Fruit fly (Drosophila melanogaster) whole organism, embryonic: ENCODE data around the gene drl.
A peak's percentile ranks its signal among the peaks of the same experiment; 100 is the strongest.

Experiments used
- B-H1 ChIP-seq: fragments of 200-800 bp; sonication (Bioruptor generic); IDR thresholded peaks from 3 replicates; pipeline ENCODE4 v1.3.6; 2022; ENCODE audit warnings: missing biosample characterization, missing genetic modification characterization
- CG10321 ChIP-seq: fragments of 200-800 bp; sonication (Bioruptor generic); IDR thresholded peaks from 2 replicates; pipeline ENCODE4 v1.3.6; 2022; ENCODE audit warnings: missing biosample characterization, missing genetic modification characterization
- CG10565 ChIP-seq: fragments of 200-800 bp; sonication (Bioruptor generic); optimal IDR thresholded peaks from 3 replicates; lab custom pipeline; 2016; ENCODE audit warnings: missing biosample characterization, mild to moderate bottlenecking, missing genetic modification characterization
- CG11085 ChIP-seq: fragments of 200-800 bp; sonication (Bioruptor generic); IDR thresholded peaks from 2 replicates; pipeline ENCODE4 v1.3.6; 2022; ENCODE audit warnings: missing biosample characterization, missing genetic modification characterization
- CG11695 ChIP-seq: fragments of 200-800 bp; sonication (Bioruptor generic); IDR thresholded peaks from 3 replicates; pipeline ENCODE4 v1.3.6; 2022; ENCODE audit warnings: missing biosample characterization, missing genetic modification characterization
- CG12155 ChIP-seq: fragments of 200-800 bp; sonication (Bioruptor generic); optimal IDR thresholded peaks from 3 replicates; lab custom pipeline; 2016; ENCODE audit warnings: missing biosample characterization, missing genetic modification characterization
- CG15696 ChIP-seq: fragments of 200-800 bp; sonication (Bioruptor generic); optimal IDR thresholded peaks from 2 replicates; lab custom pipeline; 2019; ENCODE audit warnings: missing biosample characterization, mild to moderate bottlenecking, missing genetic modification characterization, moderate library complexity
- CG16815 ChIP-seq: fragments of 200-800 bp; sonication (Bioruptor generic); optimal IDR thresholded peaks from 3 replicates; lab custom pipeline; 2017; ENCODE audit warnings: missing biosample characterization, mild to moderate bottlenecking, missing genetic modification characterization
- CG17328 ChIP-seq: fragments of 200-800 bp; sonication (Bioruptor generic); IDR thresholded peaks from 2 replicates; pipeline ENCODE4 v1.3.6; 2022; ENCODE audit warnings: missing biosample characterization, missing genetic modification characterization
- CG18262 ChIP-seq: fragments of 200-800 bp; optimal IDR thresholded peaks from 3 replicates; lab custom pipeline; 2019; ENCODE audit warnings: missing biosample characterization, mild to moderate bottlenecking, missing genetic modification characterization, moderate library complexity
- CG33557 ChIP-seq: fragments of 200-800 bp; sonication (Bioruptor generic); optimal IDR thresholded peaks from 2 replicates; lab custom pipeline; 2019; ENCODE audit warnings: missing biosample characterization, mild to moderate bottlenecking, missing genetic modification characterization, moderate library complexity
- CG43689 ChIP-seq: fragments of 200-800 bp; sonication (Bioruptor generic); IDR thresholded peaks from 2 replicates; pipeline ENCODE4 v1.3.6; 2022; ENCODE audit warnings: missing biosample characterization, missing genetic modification characterization
- CG4404 ChIP-seq: fragments of 200-800 bp; sonication (Bioruptor generic); IDR thresholded peaks from 2 replicates; pipeline ENCODE4 v1.3.6; 2022; ENCODE audit warnings: missing biosample characterization, missing genetic modification characterization
- CG5953 ChIP-seq: fragments of 200-800 bp; sonication (Bioruptor generic); IDR thresholded peaks from 2 replicates; pipeline ENCODE4 v1.3.6; 2022; ENCODE audit warnings: missing biosample characterization, missing genetic modification characterization
- CG7928 ChIP-seq: fragments of 200-800 bp; sonication (Bioruptor generic); optimal IDR thresholded peaks from 2 replicates; lab custom pipeline; 2017; ENCODE audit warnings: missing biosample characterization, mild to moderate bottlenecking, missing genetic modification characterization
- CG8388 ChIP-seq: fragments of 200-800 bp; sonication (Bioruptor generic); optimal IDR thresholded peaks from 2 replicates; lab custom pipeline; 2019; ENCODE audit warnings: missing biosample characterization, mild to moderate bottlenecking, missing genetic modification characterization, moderate library complexity
- CG8478 ChIP-seq: fragments of >200 bp; optimal IDR thresholded peaks from 2 replicates; lab custom pipeline; 2018
- CG9797 ChIP-seq: fragments of 200-800 bp; sonication (Bioruptor generic); optimal IDR thresholded peaks from 3 replicates; lab custom pipeline; 2018; ENCODE audit warnings: missing biosample characterization, mild to moderate bottlenecking, missing genetic modification characterization
- Dfd ChIP-seq, 2 experiments: fragments of >200 bp; optimal IDR thresholded peaks; 2 replicates each; lab custom pipeline; 2017; ENCODE audit warnings: missing biosample characterization in 2 of 2, missing genetic modification characterization in 2 of 2
- Ets65A ChIP-seq: fragments of 200-800 bp; sonication (Bioruptor generic); peaks from one replicate; lab custom pipeline; 2016; ENCODE audit warnings: missing biosample characterization, missing genetic modification characterization
- HLH4C ChIP-seq: fragments of 200-800 bp; sonication (Bioruptor generic); IDR thresholded peaks from 3 replicates; pipeline ENCODE4 v1.3.6; 2022; ENCODE audit warnings: missing biosample characterization, missing genetic modification characterization; ENCODE audit not compliant: partially characterized antibody
- Med ChIP-seq: fragments of 200-800 bp; sonication (Bioruptor generic); peaks from one replicate; lab custom pipeline; 2016; ENCODE audit warnings: missing biosample characterization, missing genetic modification characterization, mild to moderate bottlenecking, inconsistent platforms, moderate library complexity
- ab ChIP-seq: fragments of 200-800 bp; sonication (Bioruptor generic); optimal IDR thresholded peaks from 2 replicates; lab custom pipeline; 2016; ENCODE audit warnings: missing biosample characterization, missing genetic modification characterization
- bowl ChIP-seq: fragments of 200-800 bp; sonication (Bioruptor generic); IDR thresholded peaks from 2 replicates; pipeline ENCODE4 v1.3.6; 2022; ENCODE audit warnings: missing biosample characterization, missing genetic modification characterization
- chif ChIP-seq, 2 experiments: fragments of 200-800 bp; sonication (Bioruptor generic); optimal IDR thresholded peaks; 3 replicates each; lab custom pipeline; 2016; ENCODE audit warnings: missing biosample characterization in 2 of 2, missing genetic modification characterization in 2 of 2
- da ChIP-seq: fragments of 200-800 bp; sonication (Bioruptor generic); optimal IDR thresholded peaks from 2 replicates; lab custom pipeline; 2016; ENCODE audit warnings: missing biosample characterization, missing genetic modification characterization
- dmrt11E ChIP-seq: fragments of 200-800 bp; sonication (Bioruptor generic); optimal IDR thresholded peaks from 3 replicates; lab custom pipeline; 2018; ENCODE audit warnings: missing biosample characterization, mild to moderate bottlenecking, missing genetic modification characterization, moderate library complexity
- fd102C ChIP-seq: fragments of 200-800 bp; sonication (Bioruptor generic); optimal IDR thresholded peaks from 2 replicates; lab custom pipeline; 2018; ENCODE audit warnings: missing biosample characterization, mild to moderate bottlenecking, missing genetic modification characterization, moderate library complexity
- grau ChIP-seq: fragments of 200-800 bp; optimal IDR thresholded peaks from 3 replicates; lab custom pipeline; 2019; ENCODE audit warnings: missing biosample characterization, mild to moderate bottlenecking, missing genetic modification characterization, moderate library complexity
- hth ChIP-seq: fragments of >200 bp; optimal IDR thresholded peaks from 2 replicates; lab custom pipeline; 2017; ENCODE audit warnings: inconsistent platforms
- kah ChIP-seq: fragments of 200-800 bp; sonication (Bioruptor generic); optimal IDR thresholded peaks from 2 replicates; lab custom pipeline; 2018; ENCODE audit warnings: missing biosample characterization, mild to moderate bottlenecking, missing genetic modification characterization
- lola ChIP-seq, 3 experiments: fragments of >200 bp in 2 of 3; fragments of 200-800 bp in 1 of 3; sonication (Bioruptor generic) in 1 of 3; optimal IDR thresholded peaks; 2 replicates each; lab custom pipeline; 2017 to 2019; ENCODE audit warnings: missing biosample characterization in 3 of 3, missing genetic modification characterization in 3 of 3, mild to moderate bottlenecking in 1 of 3, moderate library complexity in 1 of 3
- lov ChIP-seq, 2 experiments: fragments of 200-800 bp in 1 of 2; fragments of >200 bp in 1 of 2; sonication (Bioruptor generic) in 1 of 2; IDR thresholded peaks in 1 of 2; optimal IDR thresholded peaks in 1 of 2; 2 replicates in 1 of 2; 3 replicates in 1 of 2; pipeline versions ENCODE4 v1.3.6 to Lab custom; 2017 to 2022; ENCODE audit warnings: missing biosample characterization in 1 of 2, missing genetic modification characterization in 1 of 2
- mirr ChIP-seq: fragments of 200-800 bp; sonication (Bioruptor generic); optimal IDR thresholded peaks from 3 replicates; lab custom pipeline; 2018; ENCODE audit warnings: missing biosample characterization, mild to moderate bottlenecking, missing genetic modification characterization
- nmo ChIP-seq: fragments of 200-800 bp; sonication (Bioruptor generic); optimal IDR thresholded peaks from 2 replicates; lab custom pipeline; 2018; ENCODE audit warnings: missing biosample characterization, mild to moderate bottlenecking, missing genetic modification characterization, moderate library complexity
- org-1 ChIP-seq: fragments of 200-800 bp; sonication (Bioruptor generic); optimal IDR thresholded peaks from 2 replicates; lab custom pipeline; 2017; ENCODE audit warnings: missing biosample characterization, missing genetic modification characterization
- pan ChIP-seq, 4 experiments: fragments of >200 bp in 3 of 4; fragments of 200-800 bp in 1 of 4; sonication (Bioruptor generic) in 1 of 4; optimal IDR thresholded peaks in 3 of 4; IDR thresholded peaks in 1 of 4; 2 replicates each; pipeline versions ENCODE4 v1.3.6 to Lab custom; 2017 to 2022; ENCODE audit warnings: missing biosample characterization in 2 of 4, missing genetic modification characterization in 2 of 4, mixed read lengths in 1 of 4
- phol ChIP-seq: fragments of 200-800 bp; sonication (Bioruptor generic); optimal IDR thresholded peaks from 3 replicates; lab custom pipeline; 2018; ENCODE audit warnings: missing biosample characterization, mild to moderate bottlenecking, missing genetic modification characterization, moderate library complexity
- prd ChIP-seq, 3 experiments: fragments of >200 bp in 2 of 3; fragments of 200-800 bp in 1 of 3; sonication (Bioruptor generic) in 1 of 3; optimal IDR thresholded peaks in 2 of 3; IDR thresholded peaks in 1 of 3; 2 replicates in 2 of 3; 3 replicates in 1 of 3; pipeline versions ENCODE4 v1.3.6 to Lab custom; 2017 to 2022; ENCODE audit warnings: missing biosample characterization in 1 of 3, missing genetic modification characterization in 1 of 3
- pum ChIP-seq: fragments of 200-800 bp; sonication (Bioruptor generic); optimal IDR thresholded peaks from 2 replicates; lab custom pipeline; 2016; ENCODE audit warnings: missing biosample characterization, missing genetic modification characterization
- row ChIP-seq: fragments of 200-800 bp; sonication (Bioruptor generic); IDR thresholded peaks from 3 replicates; pipeline ENCODE4 v1.3.6; 2022; ENCODE audit warnings: missing biosample characterization, missing genetic modification characterization
- scrt ChIP-seq: fragments of 200-800 bp; sonication (Bioruptor generic); optimal IDR thresholded peaks from 2 replicates; lab custom pipeline; 2018; ENCODE audit warnings: missing biosample characterization, mild to moderate bottlenecking, missing genetic modification characterization, moderate library complexity
- stwl ChIP-seq: fragments of 200-800 bp; sonication (Bioruptor generic); optimal IDR thresholded peaks from 3 replicates; lab custom pipeline; 2018; ENCODE audit warnings: missing biosample characterization, mild to moderate bottlenecking, missing genetic modification characterization, moderate library complexity
- tap ChIP-seq: fragments of 200-800 bp; optimal IDR thresholded peaks from 3 replicates; lab custom pipeline; 2019; ENCODE audit warnings: missing biosample characterization, mild to moderate bottlenecking, missing genetic modification characterization, moderate library complexity
- trem ChIP-seq: fragments of 200-800 bp; optimal IDR thresholded peaks from 3 replicates; lab custom pipeline; 2019; ENCODE audit warnings: missing biosample characterization, mild to moderate bottlenecking, missing genetic modification characterization, moderate library complexity
- vfl ChIP-seq: fragments of 200-800 bp; sonication (Bioruptor generic); optimal IDR thresholded peaks from 2 replicates; lab custom pipeline; 2016; ENCODE audit warnings: missing biosample characterization, missing genetic modification characterization

The drl gene

dm6 chr2L:19212401-19212800, 22.3 kb downstream of the drl start (continued):
- TF ChIP-seq CG17328 (no peak), CG16815 (GFP tag; lab: Kevin White, UChicago) (no peak), CG10565 (GFP tag; lab: Kevin White, UChicago) (no peak), grau (tag; lab: Kevin White, UChicago) (peak; percentile 2), CG12155 (GFP tag; lab: Kevin White, UChicago) (no peak)

dm6 chr2L:19217933-19218332, 27.8 kb downstream of the drl start:
- TF ChIP-seq B-H1 (GFP tag; lab: Robert Waterston, UW) = no peak
- TF ChIP-seq scrt (GFP tag; lab: Kevin White, UChicago) = no peak
- peak; percentile 10 for TF ChIP-seq CG18262 (tag; lab: Kevin White, UChicago)
- TF ChIP-seq CG8388 (GFP tag; lab: Kevin White, UChicago) = peak; percentile 85
- TF ChIP-seq row (GFP tag; lab: Robert Waterston, UW) = 0 out of 3 replicates have a peak, but pooled peaks have one; percentile 11
- peak; percentile 49; the same call in 1 of the 3 replicates for TF ChIP-seq CG11695 (GFP tag; lab: Robert Waterston, UW)
- TF ChIP-seq CG43689 (GFP tag; lab: Robert Waterston, UW) = no peak
- TF ChIP-seq Ets65A = peak; percentile 69
- TF ChIP-seq pum (GFP tag; lab: Kevin White, UChicago) = no peak
- TF ChIP-seq Med (GFP tag; lab: Kevin White, UChicago) = peak; percentile 32
- no peak for TF ChIP-seq Dfd (GFP tag; optimal IDR thresholded peaks at IDR 0.05; lab: Kevin White, UChicago)
- no peak for TF ChIP-seq ab (GFP tag; lab: Kevin White, UChicago)
- TF ChIP-seq CG8478 (lab: Kevin White, UChicago) = no peak
- no peak for TF ChIP-seq CG33557 (GFP tag; lab: Kevin White, UChicago)
- no peak for TF ChIP-seq CG7928 (GFP tag; lab: Kevin White, UChicago)
- TF ChIP-seq CG10321 (GFP tag; lab: Robert Waterston, UW) = no peak

DNA sequence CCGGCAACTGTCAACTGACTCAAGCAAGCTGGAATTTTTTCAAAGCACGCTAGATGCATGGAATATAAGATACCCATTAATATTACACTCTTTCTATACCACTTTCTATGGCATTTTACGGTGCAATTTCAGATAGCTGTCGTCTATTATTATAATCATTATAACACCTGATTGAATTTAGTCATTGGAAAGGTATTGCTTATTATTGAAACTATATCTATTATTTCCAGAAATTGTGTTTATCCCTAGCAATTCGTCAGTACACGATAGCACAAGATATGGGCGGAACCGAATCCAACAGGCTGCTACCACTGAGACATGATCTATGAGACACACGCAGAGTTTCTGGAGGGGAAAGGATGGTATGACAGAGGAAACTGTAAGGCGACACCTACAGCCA, 29.3 kb downstream of the drl start:
- TF ChIP-seq CG9797 (GFP tag; lab: Kevin White, UChicago) (no peak), CG11085 (no peak), lov (optimal IDR thresholded peaks at IDR 0.05; lab: Kevin White, UChicago) (no peak), lov (GFP tag; IDR thresholded peaks at IDR 0.05; lab: Robert Waterston, UW) (no peak), chif (GFP tag; optimal IDR thresholded peaks at IDR 0.05; lab: Kevin White, UChicago) (peak in 1 of 2 experiments; percentile 61), hth (lab: Kevin White, UChicago) (peak; percentile 80), stwl (tag; lab: Kevin White, UChicago) (peak; percentile 15), tap (tag; lab: Kevin White, UChicago) (no peak), dmrt11E (tag; lab: Kevin White, UChicago) (peak; percentile 83), pan (optimal IDR thresholded peaks at IDR 0.05; lab: Kevin White, UChicago) (peak in 1 of 2 experiments; percentile 75), pan (GFP tag; optimal IDR thresholded peaks at IDR 0.05 in 1 of 2, IDR thresholded peaks at IDR 0.05 in 1 of 2) (peak in 1 of 2 experiments; percentile 66), mirr (GFP tag; lab: Kevin White, UChicago) (no peak), CG5953 (GFP tag; lab: Robert Waterston, UW) (no peak), HLH4C (0 out of 3 replicates have a peak, but pooled peaks have one; percentile 17), org-1 (peak; percentile 3), phol (tag; lab: Kevin White, UChicago) (peak; percentile 42), nmo (GFP tag; lab: Kevin White, UChicago) (peak; percentile 39), CG4404 (peak; percentile 71), lola (GFP tag; optimal IDR thresholded peaks at IDR 0.05; lab: Kevin White, UChicago) (peak in 1 of 3 experiments; percentile 60), CG43689 (GFP tag; lab: Robert Waterston, UW) (no peak), trem (tag; lab: Kevin White, UChicago) (peak; percentile 7), da (GFP tag; lab: Kevin White, UChicago) (peak; percentile 50), CG8388 (GFP tag; lab: Kevin White, UChicago) (peak; percentile 29), fd102C (GFP tag; lab: Kevin White, UChicago) (peak; percentile 82), vfl (GFP tag; lab: Kevin White, UChicago) (no peak), prd (optimal IDR thresholded peaks at IDR 0.05; lab: Kevin White, UChicago) (no peak), prd (GFP tag; IDR thresholded peaks at IDR 0.05; lab: Robert Waterston, UW) (peak; percentile 63; the same call in 2 of the 3 replicates), CG15696 (tag; lab: Kevin White, UChicago) (peak; percentile 66), bowl (GFP tag; lab: Robert Waterston, UW) (no peak), kah (GFP tag; lab: Kevin White, UChicago) (peak; percentile 59)
